Worm (Caenorhabditis elegans) whole organism, late embryonic: ENCODE data around the gene ifg-1.

Experiments used
- K02D7.2 ChIP-seq: sonication (generic microtip); optimal IDR thresholded peaks from 2 replicates; lab custom pipeline; 2017; ENCODE audit warnings: mild to moderate bottlenecking, missing genetic modification characterization, missing compliant biosample characterization
- T23F11.4 ChIP-seq: fragments of 200-800 bp; sonication (Bioruptor generic); optimal IDR thresholded peaks from 2 replicates; lab custom pipeline; 2018; ENCODE audit warnings: mild to moderate bottlenecking, missing genetic modification characterization, missing compliant biosample characterization
- ahr-1 ChIP-seq: sonication (generic microtip); optimal IDR thresholded peaks from 2 replicates; lab custom pipeline; 2016; ENCODE audit warnings: missing genetic modification characterization, missing compliant biosample characterization
- ceh-14 ChIP-seq: sonication (generic microtip); optimal IDR thresholded peaks from 2 replicates; lab custom pipeline; 2016; ENCODE audit warnings: missing genotype, missing genetic modification characterization, missing compliant biosample characterization
- ceh-18 ChIP-seq: sonication (generic microtip); optimal IDR thresholded peaks from 2 replicates; lab custom pipeline; 2016; ENCODE audit warnings: missing genetic modification characterization, missing compliant biosample characterization
- ceh-24 ChIP-seq: sonication (generic microtip); optimal IDR thresholded peaks from 2 replicates; lab custom pipeline; 2016; ENCODE audit warnings: mild to moderate bottlenecking, missing genetic modification characterization, missing compliant biosample characterization
- ceh-30 ChIP-seq: fragments of 150-350 bp; optimal IDR thresholded peaks from 2 replicates; lab custom pipeline; 2014; ENCODE audit warnings: missing biosample characterization, missing genetic modification characterization
- ceh-31 ChIP-seq: sonication (generic microtip); optimal IDR thresholded peaks from 2 replicates; lab custom pipeline; 2016; ENCODE audit warnings: missing genetic modification characterization, missing compliant biosample characterization
- ceh-34 ChIP-seq: sonication (generic microtip); optimal IDR thresholded peaks from 2 replicates; lab custom pipeline; 2016; ENCODE audit warnings: mild to moderate bottlenecking, missing genetic modification characterization, missing compliant biosample characterization
- ceh-45 ChIP-seq: fragments of 200-800 bp; sonication (Bioruptor generic); IDR thresholded peaks from 2 replicates; pipeline ENCODE4 v1.3.6; 2022; ENCODE audit warnings: missing genetic modification reagents, missing genetic modification characterization, missing compliant biosample characterization
- dmd-4 ChIP-seq: sonication (generic microtip); optimal IDR thresholded peaks from 2 replicates; lab custom pipeline; 2016; ENCODE audit warnings: borderline replicate concordance, missing genetic modification characterization, missing compliant biosample characterization
- elt-2 ChIP-seq: sonication (generic microtip); optimal IDR thresholded peaks from 2 replicates; lab custom pipeline; 2016; ENCODE audit warnings: missing genetic modification reagents, missing genetic modification characterization, missing compliant biosample characterization
- ets-4 ChIP-seq: sonication (generic microtip); optimal IDR thresholded peaks from 2 replicates; lab custom pipeline; 2016; ENCODE audit warnings: missing genetic modification characterization, missing compliant biosample characterization
- fkh-10 ChIP-seq: fragments of 150-350 bp; optimal IDR thresholded peaks from 2 replicates; lab custom pipeline; 2014; ENCODE audit warnings: missing biosample characterization, missing genetic modification reagents, missing genetic modification characterization
- hlh-13 ChIP-seq: fragments of 200-800 bp; sonication (Bioruptor generic); optimal IDR thresholded peaks from 2 replicates; lab custom pipeline; 2018; ENCODE audit warnings: mild to moderate bottlenecking, missing genetic modification characterization, missing compliant biosample characterization
- hlh-15 ChIP-seq: sonication (generic microtip); optimal IDR thresholded peaks from 2 replicates; lab custom pipeline; 2016; ENCODE audit warnings: missing genetic modification characterization, missing compliant biosample characterization
- hlh-8 ChIP-seq: sonication (generic microtip); optimal IDR thresholded peaks from 2 replicates; lab custom pipeline; 2016; ENCODE audit warnings: missing genotype, missing genetic modification characterization, missing compliant biosample characterization
- lim-6 ChIP-seq: sonication (generic microtip); optimal IDR thresholded peaks from 2 replicates; lab custom pipeline; 2016; ENCODE audit warnings: missing genetic modification characterization, missing compliant biosample characterization
- mec-3 ChIP-seq: sonication (generic microtip); optimal IDR thresholded peaks from 2 replicates; lab custom pipeline; 2016; ENCODE audit warnings: borderline replicate concordance, missing genetic modification characterization, missing compliant biosample characterization
- pros-1 ChIP-seq: fragments of 150-350 bp; optimal IDR thresholded peaks from 2 replicates; lab custom pipeline; 2014; ENCODE audit warnings: missing biosample characterization, missing genetic modification reagents, missing genetic modification characterization
- sox-4 ChIP-seq: sonication (generic microtip); optimal IDR thresholded peaks from 2 replicates; lab custom pipeline; 2017; ENCODE audit warnings: mild to moderate bottlenecking, missing genetic modification characterization, inconsistent platforms, missing compliant biosample characterization
- syd-9 ChIP-seq: sonication (generic microtip); optimal IDR thresholded peaks from 2 replicates; lab custom pipeline; 2016; ENCODE audit warnings: mild to moderate bottlenecking, missing genetic modification characterization, moderate library complexity, missing compliant biosample characterization
- tbx-2 ChIP-seq: sonication (generic microtip); optimal IDR thresholded peaks from 2 replicates; lab custom pipeline; 2016; ENCODE audit warnings: missing genetic modification characterization, missing compliant biosample characterization
- unc-55 ChIP-seq: sonication (generic microtip); optimal IDR thresholded peaks from 2 replicates; lab custom pipeline; 2017; ENCODE audit warnings: missing biosample characterization, missing genetic modification reagents, missing genetic modification characterization

Gene ifg-1

DNA sequence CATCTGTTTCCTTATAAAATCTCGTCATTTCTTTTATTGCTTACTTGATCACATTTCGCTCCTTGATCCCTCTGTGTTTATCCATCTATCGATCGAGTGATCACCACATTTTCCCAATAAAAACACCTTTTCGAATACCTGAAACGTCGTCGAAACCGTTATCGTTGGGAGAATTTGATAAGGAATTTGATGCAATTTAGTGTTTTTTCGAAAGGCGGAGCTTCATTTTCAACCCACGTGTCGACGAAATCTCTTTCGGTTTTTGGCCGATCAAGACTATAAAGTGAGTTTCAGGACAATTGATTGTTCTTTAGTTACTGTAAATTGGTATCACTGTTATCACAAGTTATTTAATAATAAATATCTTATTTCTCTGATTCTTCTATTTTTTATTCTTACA, 47.6 kb downstream of the ifg-1 start, which contains the start of gene srdh-1:
Gene srdh-1 (plus strand): TSS at position 43 of the 400 bp plus-strand sequence.
- no peak for TF ChIP-seq ceh-34
- no peak for TF ChIP-seq ceh-45
- no peak for TF ChIP-seq tbx-2 (tag; lab: Kevin White, UChicago)
- no peak for TF ChIP-seq lim-6 (tag; lab: Kevin White, UChicago)
- no peak for TF ChIP-seq pros-1 (tag; lab: Kevin White, UChicago)

DNA sequence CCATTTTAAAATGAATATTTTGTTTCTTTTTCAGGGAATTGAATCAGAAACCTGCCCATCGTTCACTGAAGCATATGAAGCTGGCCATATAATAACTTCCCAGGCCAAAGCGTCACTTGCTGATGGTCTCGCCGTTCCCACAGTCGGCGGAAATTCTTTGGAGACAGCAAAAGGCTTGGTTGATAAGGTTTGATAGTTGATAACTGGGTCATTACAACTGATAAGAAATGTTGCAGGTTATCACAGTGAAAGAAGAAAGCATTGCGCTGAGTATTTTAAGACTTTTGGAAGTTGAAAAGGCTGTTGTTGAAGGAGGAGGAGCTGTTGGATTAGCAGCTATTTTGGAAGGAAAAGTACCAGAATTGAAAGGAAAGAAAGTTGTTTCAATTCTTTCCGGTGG, 49.5 kb downstream of the ifg-1 start:
- TF ChIP-seq unc-55 (GFP tag; lab: Kevin White, UChicago) (no peak), elt-2 (tag; lab: Kevin White, UChicago) (peak; percentile 91), sox-4 (no peak), ceh-18 (tag; lab: Kevin White, UChicago) (no peak)

DNA sequence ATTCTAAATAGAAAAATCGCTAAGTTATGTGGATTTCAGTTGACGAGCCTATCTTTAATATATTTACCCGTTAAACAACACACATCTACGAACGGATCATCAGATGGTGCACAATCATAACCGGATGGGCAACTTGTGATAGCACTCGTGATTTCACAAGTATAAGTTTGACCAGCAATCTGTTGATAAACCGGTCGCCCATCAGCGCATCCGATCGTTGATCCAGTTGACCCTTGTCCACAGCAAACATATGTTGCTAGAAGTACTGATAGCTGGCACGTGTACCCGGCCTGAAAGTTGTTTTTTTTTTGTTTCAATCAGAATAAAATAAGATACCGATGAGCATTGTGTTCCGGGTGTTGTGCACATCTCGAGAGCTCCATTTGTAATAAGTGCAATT, 50.7 kb downstream of the ifg-1 start:
- TF ChIP-seq ceh-31 (no peak), K02D7.2 (no peak), T23F11.4 (GFP tag; lab: Kevin White, UChicago) (no peak), ceh-24 (tag; lab: Kevin White, UChicago) (no peak), dmd-4 (tag; lab: Kevin White, UChicago) (no peak)

DNA sequence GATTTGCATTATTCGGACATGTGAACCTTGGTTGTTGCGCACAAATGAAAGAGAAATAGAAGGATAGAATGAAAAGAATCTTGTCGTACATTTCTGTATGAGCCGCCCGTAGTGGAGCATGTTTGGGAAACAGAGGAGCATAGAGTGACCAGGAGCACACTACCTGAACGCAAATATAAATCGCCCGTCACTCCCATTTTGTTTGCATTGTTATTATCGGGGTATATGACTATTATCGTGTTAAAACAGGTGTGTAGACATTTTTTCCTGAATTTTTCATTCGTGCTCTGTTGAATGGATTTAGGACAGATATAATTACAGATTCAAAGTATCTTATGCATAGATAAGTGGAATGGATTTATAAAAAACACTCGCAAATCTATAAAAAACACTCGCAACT, 52.3 kb downstream of the ifg-1 start, which contains the start of gene K01C8.2:
Gene K01C8.2 (minus strand): TSS at position 101 of the 400 bp plus-strand sequence.
- TF ChIP-seq hlh-15 (tag; lab: Kevin White, UChicago) (no peak), mec-3 (no peak), fkh-10 (no peak), ceh-14 (tag; lab: Kevin White, UChicago) (no peak), syd-9 (tag; lab: Kevin White, UChicago) (no peak), ets-4 (no peak), ceh-30 (no peak), ahr-1 (tag; lab: Kevin White, UChicago) (no peak), hlh-8 (no peak), ceh-31 (no peak)

DNA sequence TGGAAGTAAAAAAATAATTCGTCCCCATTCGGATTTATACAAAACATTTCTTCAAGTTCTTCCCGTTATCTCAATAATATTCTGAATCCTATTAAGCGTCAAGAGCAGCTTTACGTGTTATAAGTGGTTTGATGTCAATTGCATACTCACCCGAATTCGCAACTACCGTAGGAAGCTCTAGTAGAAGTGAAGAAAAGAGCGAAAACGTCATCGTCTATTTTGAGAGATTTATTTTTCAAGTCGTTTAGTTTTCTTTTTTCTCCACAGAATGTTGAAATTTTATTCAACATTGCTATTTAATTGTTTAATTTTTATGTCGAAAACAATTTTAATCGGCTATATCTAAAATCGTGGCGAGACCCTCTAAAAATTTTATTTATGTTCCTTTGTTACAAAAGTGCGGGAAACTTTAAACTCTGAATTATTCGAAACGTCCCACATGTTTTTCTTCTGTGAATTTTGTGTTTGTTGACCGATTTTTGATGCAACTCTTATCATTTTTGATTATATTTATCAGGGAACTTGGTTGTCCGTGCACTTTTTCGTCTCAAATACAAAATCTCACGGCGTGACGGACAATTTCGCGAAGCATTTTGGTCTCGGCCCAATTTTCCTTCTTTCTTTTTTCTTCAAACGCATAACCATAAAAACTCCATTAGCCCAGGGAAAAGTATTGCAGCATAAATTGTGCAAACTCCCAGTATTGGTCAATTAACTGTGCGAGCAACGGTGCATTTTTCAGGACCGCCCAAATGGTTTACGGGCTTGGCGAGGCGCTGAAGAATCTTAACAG, 53.0 kb downstream of the ifg-1 start, which contains the start of gene tdc-1:
Gene tdc-1 (plus strand): TSS at position 743 of the 793 bp plus-strand sequence.
- no peak for TF ChIP-seq hlh-13 (GFP tag; lab: Kevin White, UChicago)
- TF ChIP-seq elt-2 (tag; lab: Kevin White, UChicago), result peak; percentile 3
